Fruit fly (Drosophila melanogaster) whole organism, embryonic: ENCODE results near the gene Abi.

Experiments
- Bgb ChIP-seq: fragments of 200-800 bp; sonication (Bioruptor generic); IDR thresholded peaks from 2 replicates; pipeline ENCODE4 v1.3.6; 2022; ENCODE audit warnings: missing biosample characterization, missing genetic modification characterization; ENCODE audit not compliant: partially characterized antibody
- CG10209 ChIP-seq: fragments of 200-800 bp; sonication (Bioruptor generic); optimal IDR thresholded peaks from 3 replicates; lab custom pipeline; 2017; ENCODE audit warnings: missing biosample characterization, mild to moderate bottlenecking, missing genetic modification characterization, missing genetic modification reagents
- CG10274 ChIP-seq: fragments of 200-800 bp; sonication (Bioruptor generic); optimal IDR thresholded peaks from 3 replicates; lab custom pipeline; 2017; ENCODE audit warnings: missing biosample characterization, mild to moderate bottlenecking, missing genetic modification characterization
- CG11560 ChIP-seq: fragments of 200-800 bp; sonication (Bioruptor generic); IDR thresholded peaks from 3 replicates; pipeline ENCODE4 v1.3.6; 2022; ENCODE audit warnings: missing biosample characterization, missing genetic modification characterization
- CG11696 ChIP-seq: fragments of 200-800 bp; sonication (Bioruptor generic); IDR thresholded peaks from 2 replicates; pipeline ENCODE4 v1.3.6; 2022; ENCODE audit warnings: missing biosample characterization, missing genetic modification characterization
- CG11723 ChIP-seq: fragments of 200-800 bp; sonication (Bioruptor generic); optimal IDR thresholded peaks from 2 replicates; lab custom pipeline; 2017; ENCODE audit warnings: missing biosample characterization, mild to moderate bottlenecking, missing genetic modification characterization
- CG14050 ChIP-seq: fragments of 200-800 bp; sonication (Bioruptor generic); IDR thresholded peaks from 3 replicates; pipeline ENCODE4 v1.3.6; 2022; ENCODE audit warnings: missing biosample characterization, missing genetic modification characterization
- CG15073 ChIP-seq: fragments of 200-800 bp; sonication (Bioruptor generic); optimal IDR thresholded peaks from 2 replicates; lab custom pipeline; 2016; ENCODE audit warnings: missing biosample characterization, missing genetic modification characterization
- CG15479 ChIP-seq: fragments of 200-800 bp; sonication (Bioruptor generic); optimal IDR thresholded peaks from 3 replicates; lab custom pipeline; 2019; ENCODE audit warnings: missing biosample characterization, mild to moderate bottlenecking, missing genetic modification characterization, moderate library complexity
- CG17612 ChIP-seq: fragments of 200-800 bp; sonication (Bioruptor generic); IDR thresholded peaks from 2 replicates; pipeline ENCODE4 v1.3.6; 2022; ENCODE audit warnings: missing biosample characterization, missing genetic modification characterization
- CG2202 ChIP-seq: fragments of 200-800 bp; sonication (Bioruptor generic); optimal IDR thresholded peaks from 2 replicates; lab custom pipeline; 2018; ENCODE audit warnings: missing biosample characterization, mild to moderate bottlenecking, missing genetic modification characterization
- CG31365 ChIP-seq: fragments of 200-800 bp; sonication (Bioruptor generic); optimal IDR thresholded peaks from 2 replicates; lab custom pipeline; 2018; ENCODE audit warnings: missing biosample characterization, mild to moderate bottlenecking, missing genetic modification characterization
- CG3407 ChIP-seq: fragments of 200-800 bp; sonication (Bioruptor generic); optimal IDR thresholded peaks from 2 replicates; lab custom pipeline; 2018; ENCODE audit warnings: missing biosample characterization, mild to moderate bottlenecking, missing genetic modification characterization
- CG3838 ChIP-seq: fragments of 200-800 bp; sonication (Bioruptor generic); optimal IDR thresholded peaks from 3 replicates; lab custom pipeline; 2016; ENCODE audit warnings: missing biosample characterization, missing genetic modification characterization
- CG4820 ChIP-seq: fragments of 200-800 bp; sonication (Bioruptor generic); optimal IDR thresholded peaks from 3 replicates; lab custom pipeline; 2016; ENCODE audit warnings: missing biosample characterization, missing genetic modification characterization
- CG6254 ChIP-seq: fragments of 200-800 bp; sonication (Bioruptor generic); optimal IDR thresholded peaks from 3 replicates; lab custom pipeline; 2017; ENCODE audit warnings: mild to moderate bottlenecking, missing biosample characterization, missing genetic modification reagents, missing genetic modification characterization
- CG7987 ChIP-seq: fragments of 200-800 bp; sonication (Bioruptor generic); optimal IDR thresholded peaks from 2 replicates; lab custom pipeline; 2018; ENCODE audit warnings: missing biosample characterization, mild to moderate bottlenecking, missing genetic modification characterization, moderate library complexity
- CG8478 ChIP-seq: fragments of >200 bp; optimal IDR thresholded peaks from 2 replicates; lab custom pipeline; 2018
- CG9215 ChIP-seq: fragments of 200-800 bp; sonication (Bioruptor generic); IDR thresholded peaks from 2 replicates; pipeline ENCODE4 v1.3.6; 2022; ENCODE audit warnings: missing biosample characterization, missing genetic modification characterization
- Doc2 ChIP-seq: fragments of 200-800 bp; sonication (Bioruptor generic); IDR thresholded peaks from 2 replicates; pipeline ENCODE4 v1.3.6; 2022; ENCODE audit warnings: missing biosample characterization, missing genetic modification characterization
- E2f2 ChIP-seq: fragments of 200-800 bp; sonication (Bioruptor generic); IDR thresholded peaks from 2 replicates; pipeline ENCODE4 v1.3.6; 2022; ENCODE audit warnings: missing biosample characterization, missing genetic modification characterization
- Lhr ChIP-seq: fragments of 200-800 bp; sonication (Bioruptor generic); optimal IDR thresholded peaks from 3 replicates; lab custom pipeline; 2017; ENCODE audit warnings: mild to moderate bottlenecking, missing biosample characterization, missing genetic modification reagents, missing genetic modification characterization
- Mad ChIP-seq: fragments of 200-800 bp; sonication (Bioruptor generic); optimal IDR thresholded peaks from 2 replicates; lab custom pipeline; 2016; ENCODE audit warnings: missing biosample characterization, missing genetic modification characterization
- Meics ChIP-seq: fragments of 200-800 bp; sonication (Bioruptor generic); optimal IDR thresholded peaks from 2 replicates; lab custom pipeline; 2017; ENCODE audit warnings: missing biosample characterization, mild to moderate bottlenecking, missing genetic modification characterization
- Oaz ChIP-seq: fragments of 200-800 bp; sonication (Bioruptor generic); IDR thresholded peaks from 2 replicates; pipeline ENCODE4 v1.3.6; 2022; ENCODE audit warnings: missing biosample characterization, missing genetic modification characterization
- Ptx1 ChIP-seq: fragments of 200-800 bp; sonication (Bioruptor generic); IDR thresholded peaks from 2 replicates; pipeline ENCODE4 v1.3.6; 2022; ENCODE audit warnings: missing biosample characterization, missing genetic modification characterization
- Rx ChIP-seq: fragments of 200-800 bp; sonication (Bioruptor generic); IDR thresholded peaks from 2 replicates; pipeline ENCODE4 v1.3.6; 2022; ENCODE audit warnings: missing biosample characterization, missing genetic modification characterization
- Scr ChIP-seq: fragments of 200-800 bp; sonication (Bioruptor generic); IDR thresholded peaks from 2 replicates; pipeline ENCODE4 v1.3.6; 2022; ENCODE audit warnings: missing biosample characterization, missing genetic modification characterization; ENCODE audit not compliant: partially characterized antibody
- Side ChIP-seq: fragments of 200-800 bp; sonication (Bioruptor generic); optimal IDR thresholded peaks from 2 replicates; lab custom pipeline; 2016; ENCODE audit warnings: missing biosample characterization, missing genetic modification characterization
- YL-1 ChIP-seq: fragments of 200-800 bp; sonication (Bioruptor generic); optimal IDR thresholded peaks from 3 replicates; lab custom pipeline; 2017; ENCODE audit warnings: missing biosample characterization, mild to moderate bottlenecking, missing genetic modification characterization
- bcd ChIP-seq: fragments of 200-800 bp; sonication (Bioruptor generic); optimal IDR thresholded peaks from 2 replicates; lab custom pipeline; 2017; ENCODE audit warnings: missing biosample characterization, mild to moderate bottlenecking, missing genetic modification characterization
- br ChIP-seq: fragments of >200 bp; optimal IDR thresholded peaks from 2 replicates; lab custom pipeline; 2017
- ci ChIP-seq: fragments of 200-800 bp; sonication (Bioruptor generic); IDR thresholded peaks from 3 replicates; pipeline ENCODE4 v1.3.6; 2022; ENCODE audit warnings: missing biosample characterization, missing genetic modification characterization
- danr ChIP-seq: fragments of 200-800 bp; sonication (Bioruptor generic); IDR thresholded peaks from 2 replicates; pipeline ENCODE4 v1.3.6; 2022; ENCODE audit warnings: missing biosample characterization, missing genetic modification characterization
- dysf ChIP-seq: fragments of 200-800 bp; sonication (Bioruptor generic); IDR thresholded peaks from 3 replicates; pipeline ENCODE4 v1.3.6; 2022; ENCODE audit warnings: missing biosample characterization, missing genetic modification characterization
- ewg ChIP-seq: fragments of 200-800 bp; sonication (Bioruptor generic); optimal IDR thresholded peaks from 3 replicates; lab custom pipeline; 2017; ENCODE audit warnings: mild to moderate bottlenecking, missing biosample characterization, missing genetic modification reagents, missing genetic modification characterization
- exex ChIP-seq: fragments of 200-800 bp; sonication (Bioruptor generic); optimal IDR thresholded peaks from 4 replicates; lab custom pipeline; 2018; ENCODE audit warnings: missing biosample characterization, mild to moderate bottlenecking, missing genetic modification characterization, moderate library complexity
- her ChIP-seq: fragments of 200-800 bp; sonication (Bioruptor generic); optimal IDR thresholded peaks from 2 replicates; lab custom pipeline; 2016; ENCODE audit warnings: missing biosample characterization, missing genetic modification characterization
- jigr1 ChIP-seq: fragments of 200-800 bp; sonication (Bioruptor generic); IDR thresholded peaks from 3 replicates; pipeline ENCODE4 v1.3.6; 2022; ENCODE audit warnings: missing biosample characterization, missing genetic modification characterization
- jumu ChIP-seq: fragments of 200-800 bp; sonication (Bioruptor generic); optimal IDR thresholded peaks from 3 replicates; lab custom pipeline; 2016; ENCODE audit warnings: missing biosample characterization, missing genetic modification characterization
- lola ChIP-seq, 3 experiments: fragments of >200 bp in 2 of 3; fragments of 200-800 bp in 1 of 3; sonication (Bioruptor generic) in 1 of 3; optimal IDR thresholded peaks; 2 replicates each; lab custom pipeline; 2017 to 2019; ENCODE audit warnings: missing biosample characterization in 3 of 3, missing genetic modification characterization in 3 of 3, mild to moderate bottlenecking in 1 of 3, moderate library complexity in 1 of 3
- peb ChIP-seq: fragments of 200-800 bp; sonication (Bioruptor generic); IDR thresholded peaks from 2 replicates; pipeline ENCODE4 v1.3.6; 2022; ENCODE audit warnings: missing biosample characterization, missing genetic modification characterization
- schlank ChIP-seq: fragments of 200-800 bp; sonication (Bioruptor generic); optimal IDR thresholded peaks from 2 replicates; lab custom pipeline; 2018; ENCODE audit warnings: missing biosample characterization, mild to moderate bottlenecking, missing genetic modification characterization
- sna ChIP-seq: fragments of 200-800 bp; sonication (Bioruptor generic); IDR thresholded peaks from 2 replicates; pipeline ENCODE4 v1.3.6; 2022; ENCODE audit warnings: missing biosample characterization, missing genetic modification characterization; ENCODE audit not compliant: partially characterized antibody
- sqz ChIP-seq: fragments of 200-800 bp; sonication (Bioruptor generic); optimal IDR thresholded peaks from 3 replicates; lab custom pipeline; 2018; ENCODE audit warnings: missing biosample characterization, mild to moderate bottlenecking, missing genetic modification characterization
- tap ChIP-seq: fragments of 200-800 bp; optimal IDR thresholded peaks from 3 replicates; lab custom pipeline; 2019; ENCODE audit warnings: missing biosample characterization, mild to moderate bottlenecking, missing genetic modification characterization, moderate library complexity
- tgo ChIP-seq: fragments of 200-800 bp; sonication (Bioruptor generic); IDR thresholded peaks from 3 replicates; pipeline ENCODE4 v1.3.6; 2022; ENCODE audit warnings: missing biosample characterization, missing genetic modification characterization
- tll ChIP-seq, 2 experiments: fragments of 200-800 bp in 1 of 2; fragments of >200 bp in 1 of 2; sonication (Bioruptor generic) in 1 of 2; optimal IDR thresholded peaks; 2 replicates each; lab custom pipeline; 2017 to 2019; ENCODE audit warnings: missing biosample characterization in 2 of 2, missing genetic modification characterization in 2 of 2, mild to moderate bottlenecking in 1 of 2, moderate library complexity in 1 of 2
- tx ChIP-seq: fragments of 200-800 bp; sonication (Bioruptor generic); optimal IDR thresholded peaks from 2 replicates; lab custom pipeline; 2016; ENCODE audit warnings: missing biosample characterization, missing genetic modification characterization
- unc-4 ChIP-seq: fragments of 200-800 bp; sonication (Bioruptor generic); IDR thresholded peaks from 2 replicates; pipeline ENCODE4 v1.3.6; 2022; ENCODE audit warnings: missing biosample characterization, missing genetic modification characterization; ENCODE audit not compliant: partially characterized antibody

Abi gene

dm6 chr3R:14088887-14089567, 33.2 kb downstream of the Abi start, which contains the start of gene Npc2b (continued):
- TF ChIP-seq CG10209 (GFP tag; lab: Kevin White, UChicago): peak; percentile 49
- peak; percentile 17 for TF ChIP-seq CG3838 (GFP tag; lab: Kevin White, UChicago)
- TF ChIP-seq CG11696 (GFP tag; lab: Robert Waterston, UW): no peak
- TF ChIP-seq Oaz (GFP tag; lab: Robert Waterston, UW): 0 out of 2 replicates have a peak, but pooled peaks have one; percentile 21
- TF ChIP-seq YL-1: peak; percentile 8
- peak; percentile 38; the same call in 1 of the 2 replicates for TF ChIP-seq Scr (GFP tag; lab: Robert Waterston, UW)
- TF ChIP-seq sna (GFP tag; lab: Robert Waterston, UW): no peak
- TF ChIP-seq CG14050: no peak
- TF ChIP-seq CG11560 (tag; lab: Robert Waterston, UW): no peak
- no peak for TF ChIP-seq CG8478 (lab: Kevin White, UChicago)
- TF ChIP-seq br (lab: Kevin White, UChicago): no peak
- no peak for TF ChIP-seq CG9215 (GFP tag; lab: Robert Waterston, UW)
- peak; percentile 39 for TF ChIP-seq E2f2 (GFP tag; lab: Robert Waterston, UW)
- peak; percentile 56 for TF ChIP-seq dysf (GFP tag; lab: Robert Waterston, UW)
- TF ChIP-seq CG11723: no peak
- peak; percentile 50 for TF ChIP-seq CG7987 (GFP tag; lab: Kevin White, UChicago)
- no peak for TF ChIP-seq unc-4 (GFP tag; lab: Robert Waterston, UW)
- peak; percentile 44; the same call in 1 of the 2 replicates for TF ChIP-seq Ptx1 (GFP tag; lab: Robert Waterston, UW)
- TF ChIP-seq tap (tag; lab: Kevin White, UChicago): peak; percentile 30
- TF ChIP-seq jigr1 (GFP tag; lab: Robert Waterston, UW): 0 out of 3 replicates have a peak, but pooled peaks have one; percentile 7
- no peak for TF ChIP-seq Doc2 (GFP tag; lab: Robert Waterston, UW)
- peak; percentile 34 for TF ChIP-seq CG4820 (GFP tag; lab: Kevin White, UChicago)
- TF ChIP-seq peb (GFP tag; lab: Robert Waterston, UW): no peak; the same call in 1 of the 2 replicates
- peak; percentile 55; the same call in 2 of the 3 replicates for TF ChIP-seq ci (GFP tag; lab: Robert Waterston, UW)
- no peak for TF ChIP-seq tll (GFP tag; optimal IDR thresholded peaks at IDR 0.05; lab: Kevin White, UChicago)
- peak; percentile 81 for TF ChIP-seq Bgb (GFP tag; lab: Robert Waterston, UW)
- TF ChIP-seq schlank (tag; lab: Kevin White, UChicago): no peak
- TF ChIP-seq Mad: peak; percentile 57
- TF ChIP-seq her: peak; percentile 25
- TF ChIP-seq Lhr (GFP tag; lab: Kevin White, UChicago): peak; percentile 56
- TF ChIP-seq CG15479 (GFP tag; lab: Kevin White, UChicago): no peak
- TF ChIP-seq CG17612 (GFP tag; lab: Robert Waterston, UW): no peak
- peak; percentile 20 for TF ChIP-seq exex (tag; lab: Kevin White, UChicago)
- TF ChIP-seq CG15073 (GFP tag; lab: Kevin White, UChicago): no peak
- TF ChIP-seq Rx (GFP tag; lab: Robert Waterston, UW): no peak
- peak; percentile 15 for TF ChIP-seq tx (GFP tag; lab: Kevin White, UChicago)
- TF ChIP-seq sqz: no peak
- TF ChIP-seq ewg (GFP tag; lab: Kevin White, UChicago): peak; percentile 12
- TF ChIP-seq danr (GFP tag; lab: Robert Waterston, UW): 0 out of 2 replicates have a peak, but pooled peaks have one; percentile 38
- TF ChIP-seq CG10274 (GFP tag; lab: Kevin White, UChicago): no peak
- no peak for TF ChIP-seq CG31365 (tag; lab: Kevin White, UChicago)
- peak; percentile 57 for TF ChIP-seq Meics (GFP tag; lab: Kevin White, UChicago)
- TF ChIP-seq bcd (GFP tag; lab: Kevin White, UChicago): peak; percentile 31
- peak in 1 of 3 experiments; percentile 12 for TF ChIP-seq lola (GFP tag; optimal IDR thresholded peaks at IDR 0.05; lab: Kevin White, UChicago)
- peak; percentile 33 for TF ChIP-seq Side
- peak; percentile 45; the same call in 2 of the 3 replicates for TF ChIP-seq tgo (GFP tag; lab: Robert Waterston, UW)
- TF ChIP-seq CG6254: peak; percentile 14
- no peak for TF ChIP-seq jumu (GFP tag; lab: Kevin White, UChicago)
- TF ChIP-seq CG2202 (tag; lab: Kevin White, UChicago): no peak
- peak; percentile 41 for TF ChIP-seq CG3407 (GFP tag; lab: Kevin White, UChicago)
